Fruit fly (Drosophila melanogaster) whole organism, embryonic: Measurements from ENCODE around the gene UQCR-C2.

Experiments used
- CG3065 ChIP-seq: fragments of 200-800 bp; sonication (Bioruptor generic); optimal IDR thresholded peaks from 2 replicates; lab custom pipeline; 2016; ENCODE audit warnings: missing biosample characterization, missing genetic modification characterization
- CG3838 ChIP-seq: fragments of 200-800 bp; sonication (Bioruptor generic); optimal IDR thresholded peaks from 3 replicates; lab custom pipeline; 2016; ENCODE audit warnings: missing biosample characterization, missing genetic modification characterization
- CG8924 ChIP-seq: fragments of 200-800 bp; optimal IDR thresholded peaks from 3 replicates; lab custom pipeline; 2019; ENCODE audit warnings: missing biosample characterization, mild to moderate bottlenecking, missing genetic modification characterization, moderate library complexity
- CG9797 ChIP-seq: fragments of 200-800 bp; sonication (Bioruptor generic); optimal IDR thresholded peaks from 3 replicates; lab custom pipeline; 2018; ENCODE audit warnings: missing biosample characterization, mild to moderate bottlenecking, missing genetic modification characterization
- CG9876 ChIP-seq: fragments of 200-800 bp; sonication (Bioruptor generic); optimal IDR thresholded peaks from 2 replicates; lab custom pipeline; 2016; ENCODE audit warnings: missing biosample characterization, missing genetic modification characterization
- CG9932 ChIP-seq: fragments of 200-800 bp; sonication (Bioruptor generic); IDR thresholded peaks from 2 replicates; pipeline ENCODE4 v1.3.6; 2022; ENCODE audit warnings: missing biosample characterization, missing genetic modification characterization
- caup ChIP-seq: fragments of 200-800 bp; sonication (Bioruptor generic); optimal IDR thresholded peaks from 3 replicates; lab custom pipeline; 2017; ENCODE audit warnings: missing biosample characterization, mild to moderate bottlenecking, missing genetic modification characterization, moderate library complexity; ENCODE audit not compliant: severe bottlenecking
- insv ChIP-seq, 2 experiments: fragments of 200-800 bp; sonication (Bioruptor generic); optimal IDR thresholded peaks; 3 replicates each; lab custom pipeline; 2016 to 2018; ENCODE audit warnings: missing biosample characterization in 2 of 2, missing genetic modification characterization in 2 of 2
- wek ChIP-seq: fragments of 200-800 bp; sonication (Bioruptor generic); optimal IDR thresholded peaks from 3 replicates; lab custom pipeline; 2018; ENCODE audit warnings: missing biosample characterization, mild to moderate bottlenecking, missing genetic modification characterization, moderate library complexity
- zen ChIP-seq: fragments of 200-800 bp; sonication (Bioruptor generic); optimal IDR thresholded peaks from 3 replicates; lab custom pipeline; 2018; ENCODE audit warnings: missing biosample characterization, mild to moderate bottlenecking, missing genetic modification characterization, moderate library complexity
- zf30C ChIP-seq: fragments of 200-800 bp; sonication (Bioruptor generic); optimal IDR thresholded peaks from 3 replicates; lab custom pipeline; 2018; ENCODE audit warnings: missing biosample characterization, mild to moderate bottlenecking, missing genetic modification characterization

dm6 chr3L:16631844-16632537 is 48.1 kb downstream of the UQCR-C2 start:
- TF ChIP-seq CG8924 (tag; lab: Kevin White, UChicago) (no peak), CG3838 (GFP tag; lab: Kevin White, UChicago) (no peak), zen (tag; lab: Kevin White, UChicago) (no peak), CG3065 (GFP tag; lab: Kevin White, UChicago) (no peak), CG9797 (no peak), CG9876 (GFP tag; lab: Kevin White, UChicago) (no peak), CG9932 (GFP tag; lab: Robert Waterston, UW) (no peak), zf30C (no peak), caup (GFP tag; lab: Kevin White, UChicago) (no peak), wek (GFP tag; lab: Kevin White, UChicago) (no peak), insv (GFP tag; optimal IDR thresholded peaks at IDR 0.05; lab: Kevin White, UChicago) (no peak)
